Worm (Caenorhabditis elegans): Measurements from ENCODE around the gene B0432.10.

ce11 chrII:333853-334449 lies 47.9 kb upstream of the B0432.10 start:
- TF ChIP-seq mec-3 (tag; optimal IDR thresholded peaks at IDR 0.05; ENCODE audit: borderline replicate concordance): no peak
- TF ChIP-seq ceh-48 (tag; optimal IDR thresholded peaks at IDR 0.05): no peak
- no peak for TF ChIP-seq ama-1 (optimal IDR thresholded peaks at IDR 0.05)
- no peak for TF ChIP-seq pha-2 (tag; optimal IDR thresholded peaks at IDR 0.05)
- no peak for TF ChIP-seq sox-2 (GFP tag; IDR thresholded peaks at IDR 0.05)
- no peak for TF ChIP-seq lin-11 (tag; optimal IDR thresholded peaks at IDR 0.05)

Measured in whole organism, late embryonic.